Worm (Caenorhabditis elegans): Measurements from ENCODE around the gene K09A11.1.

The K09A11.1 gene

DNA sequence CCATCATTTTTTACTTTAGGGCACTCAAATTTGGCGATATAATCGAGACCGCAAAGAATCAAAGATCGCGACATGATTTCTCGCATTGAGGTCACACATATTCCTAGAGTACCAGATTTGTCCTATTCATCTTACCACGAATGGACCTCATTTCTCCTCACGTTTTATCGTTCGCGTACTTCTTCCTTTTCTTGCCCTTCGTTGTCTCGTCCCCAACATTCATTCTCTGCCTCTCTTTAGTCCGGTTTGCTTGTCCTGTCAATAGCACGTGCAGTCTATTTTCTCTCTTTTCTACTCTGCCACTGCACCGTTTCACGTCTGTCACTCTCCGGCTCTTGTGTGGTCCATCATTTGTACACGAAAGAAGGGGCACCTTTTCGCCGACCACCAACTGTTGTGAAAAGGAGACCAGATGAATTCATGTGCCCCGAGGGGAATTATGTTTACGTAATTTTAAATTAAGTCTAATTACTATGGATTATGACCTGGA, 10.9 kb upstream of the K09A11.1 start:
- peak; percentile 25 for TF ChIP-seq tbp1 (GFP tag; optimal IDR thresholded peaks at IDR 0.05)
- TF ChIP-seq lin-40 (tag; optimal IDR thresholded peaks at IDR 0.05), result peak; percentile 48
- TF ChIP-seq mel-28 (tag; optimal IDR thresholded peaks at IDR 0.05; ENCODE audit: borderline replicate concordance), result no peak
- TF ChIP-seq dox-1 (GFP tag; IDR thresholded peaks at IDR 0.05), result no peak
- no peak for TF ChIP-seq snpc-1.1 (tag; optimal IDR thresholded peaks at IDR 0.05; ENCODE audit: insufficient read depth)
- TF ChIP-seq F37B4.10 (GFP tag; IDR thresholded peaks at IDR 0.05), result no peak
- TF ChIP-seq K11D2.4 (GFP tag; IDR thresholded peaks at IDR 0.05), result no peak
- TF ChIP-seq K12H6.12 (tag; optimal IDR thresholded peaks at IDR 0.05), result peak; percentile 61
- no peak for TF ChIP-seq Y53G8AR.9 (GFP tag; conservative IDR thresholded peaks at IDR 0.05)
- no peak for TF ChIP-seq hrde-1 (tag; optimal IDR thresholded peaks at IDR 0.05; ENCODE audit: borderline replicate concordance)
- no peak for TF ChIP-seq nhr-90 (tag; optimal IDR thresholded peaks at IDR 0.05)
- TF ChIP-seq F39B2.1 (GFP tag; IDR thresholded peaks at IDR 0.05), result no peak
- TF ChIP-seq die-1 (tag; optimal IDR thresholded peaks at IDR 0.05), result no peak
- no peak for TF ChIP-seq somi-1 (GFP tag; optimal IDR thresholded peaks at IDR 0.05)
- TF ChIP-seq nhr-80 (tag; optimal IDR thresholded peaks at IDR 0.05), result peak; percentile 74
- TF ChIP-seq egl-44 (GFP tag; IDR thresholded peaks at IDR 0.05), result no peak
- no peak for TF ChIP-seq unc-62 (GFP tag; optimal IDR thresholded peaks at IDR 0.05)
- TF ChIP-seq hmg-1.2 (GFP tag; IDR thresholded peaks at IDR 0.05), result peak; percentile 71; the same call in 1 of the 2 replicates
- no peak for TF ChIP-seq mxl-1 (tag; optimal IDR thresholded peaks at IDR 0.05)
- no peak for TF ChIP-seq Y53F4B.3 (GFP tag; IDR thresholded peaks at IDR 0.05)
- no peak for TF ChIP-seq B0035.1 (tag; optimal IDR thresholded peaks at IDR 0.05)
- TF ChIP-seq nfya-1 (tag; optimal IDR thresholded peaks at IDR 0.05; ENCODE audit: borderline replicate concordance, insufficient read depth), result no peak
- TF ChIP-seq hlh-26 (GFP tag; conservative IDR thresholded peaks at IDR 0.05), result no peak
- no peak for TF ChIP-seq T26A5.8 (tag; optimal IDR thresholded peaks at IDR 0.05)
- peak; percentile 74 for TF ChIP-seq ceh-27 (GFP tag; optimal IDR thresholded peaks at IDR 0.05)
- TF ChIP-seq him-1 (tag; optimal IDR thresholded peaks at IDR 0.05), result no peak
- TF ChIP-seq hmg-20 (GFP tag; IDR thresholded peaks at IDR 0.05), result no peak
- TF ChIP-seq D2030.7 (GFP tag; IDR thresholded peaks at IDR 0.05), result no peak
- TF ChIP-seq snpc-4 (GFP tag; optimal IDR thresholded peaks at IDR 0.05), result no peak
- no peak for TF ChIP-seq snpc-4 (tag; optimal IDR thresholded peaks at IDR 0.05)
- TF ChIP-seq Y79H2A.3 (GFP tag; conservative IDR thresholded peaks at IDR 0.05), result no peak
- TF ChIP-seq sea-2 (GFP tag; IDR thresholded peaks at IDR 0.05), result no peak
- TF ChIP-seq lsy-27 (tag; optimal IDR thresholded peaks at IDR 0.05; ENCODE audit: borderline replicate concordance, insufficient read depth), result no peak
- no peak for TF ChIP-seq cebp-1 (GFP tag; IDR thresholded peaks at IDR 0.05)
- TF ChIP-seq cebp-1 (tag; optimal IDR thresholded peaks at IDR 0.05), result peak; percentile 60
- no peak for TF ChIP-seq C06A6.2 (GFP tag; conservative IDR thresholded peaks at IDR 0.05)
- no peak for TF ChIP-seq dpff-1 (tag; optimal IDR thresholded peaks at IDR 0.05)
- 0 out of 2 replicates have a peak, but pooled peaks have one; percentile 24 for TF ChIP-seq B0336.3 (GFP tag; IDR thresholded peaks at IDR 0.05)
- TF ChIP-seq madf-6 (GFP tag; IDR thresholded peaks at IDR 0.05), result no peak
- TF ChIP-seq lin-54 (GFP tag; optimal IDR thresholded peaks at IDR 0.05), result no peak
- TF ChIP-seq ceh-91 (GFP tag; IDR thresholded peaks at IDR 0.05), result no peak

Data from whole organism, young adult.